Fruit fly (Drosophila melanogaster) whole organism, larva: Measurements from ENCODE around the gene cbt.

Experiments
- noc ChIP-seq: fragments of 200-800 bp; sonication (Bioruptor generic); optimal IDR thresholded peaks from 3 replicates; lab custom pipeline; 2019; ENCODE audit warnings: missing biosample characterization, mild to moderate bottlenecking, missing genetic modification characterization, moderate library complexity

Gene cbt

dm6 chr2L:495381-496240 is 16.1 kb upstream of the cbt start:
- TF ChIP-seq noc, result peak; percentile 55

dm6 chr2L:493274-493673 is 13.8 kb upstream of the cbt start:
- TF ChIP-seq noc, result no peak

dm6 chr2L:492225-492624 is 12.7 kb upstream of the cbt start:
- TF ChIP-seq noc, result no peak

dm6 chr2L:490150-491095 is 10.9 kb upstream of the cbt start:
- TF ChIP-seq noc, result peak; percentile 27

dm6 chr2L:488548-489100 is 9.1 kb upstream of the cbt start:
- TF ChIP-seq noc, result no peak

- no peak for TF ChIP-seq noc
Observed at dm6 chr2L:487719-488547, 8.4 kb upstream of the cbt start.

- no peak for TF ChIP-seq noc
Observed at dm6 chr2L:487171-487570, 7.7 kb upstream of the cbt start.

- TF ChIP-seq noc, result peak; percentile 81
Observed at dm6 chr2L:485825-486240, 6.3 kb upstream of the cbt start.

dm6 chr2L:485127-485824 is 5.8 kb upstream of the cbt start:
- no peak for TF ChIP-seq noc

- peak; percentile 83 for TF ChIP-seq noc
Observed at dm6 chr2L:484281-484943, 4.9 kb upstream of the cbt start.

dm6 chr2L:483347-484280 is 4.1 kb upstream of the cbt start:
- TF ChIP-seq noc, result no peak

dm6 chr2L:482451-482844 is 3.0 kb upstream of the cbt start:
- no peak for TF ChIP-seq noc

- TF ChIP-seq noc, result peak; percentile 72
Observed at dm6 chr2L:481757-482450, 2.4 kb upstream of the cbt start.
